Worm (Caenorhabditis elegans) whole organism, L1 larva: Measurements from ENCODE around the gene Y68A4A.13.

ENCODE experiments used
- C04F5.9 ChIP-seq: sonication (generic microtip); optimal IDR thresholded peaks from 2 replicates; lab custom pipeline; 2016; ENCODE audit warnings: missing genetic modification characterization, missing compliant biosample characterization
- C16A3.4 ChIP-seq: fragments of 150-350 bp; optimal IDR thresholded peaks from 2 replicates; lab custom pipeline; 2014; ENCODE audit warnings: missing biosample characterization, missing genetic modification characterization
- C34B4.2 ChIP-seq: sonication (generic microtip); optimal IDR thresholded peaks from 2 replicates; lab custom pipeline; 2017; ENCODE audit warnings: mild to moderate bottlenecking, missing genetic modification characterization, missing compliant biosample characterization
- aha-1 ChIP-seq: fragments of 150-350 bp; optimal IDR thresholded peaks from 2 replicates; lab custom pipeline; 2014; ENCODE audit warnings: missing biosample characterization, missing genetic modification characterization
- aly-2 ChIP-seq: fragments of 150-350 bp; optimal IDR thresholded peaks from 2 replicates; lab custom pipeline; 2014; ENCODE audit warnings: missing biosample characterization, missing genetic modification characterization
- ama-1 ChIP-seq: fragments of 150-350 bp; optimal IDR thresholded peaks from 2 replicates; lab custom pipeline; 2014
- blmp-1 ChIP-seq: fragments of 150-350 bp; optimal IDR thresholded peaks from 2 replicates; lab custom pipeline; 2014; ENCODE audit warnings: missing biosample characterization, missing genetic modification characterization
- ceh-63 ChIP-seq: fragments of 200-800 bp; sonication (Bioruptor generic); optimal IDR thresholded peaks from 2 replicates; lab custom pipeline; 2018; ENCODE audit warnings: mild to moderate bottlenecking, missing genetic modification characterization, missing compliant biosample characterization
- ceh-90 ChIP-seq: sonication (generic microtip); optimal IDR thresholded peaks from 2 replicates; lab custom pipeline; 2016; ENCODE audit warnings: missing genetic modification characterization, missing compliant biosample characterization
- ces-1 ChIP-seq: fragments of 150-350 bp; optimal IDR thresholded peaks from 2 replicates; lab custom pipeline; 2014; ENCODE audit warnings: missing biosample characterization, missing genetic modification reagents, missing genetic modification characterization
- efl-1 ChIP-seq, 4 experiments: fragments of 150-350 bp; optimal IDR thresholded peaks in 3 of 4; peaks in 1 of 4; 1 replicate in 1 of 4; 2 replicates in 3 of 4; lab custom pipeline; 2014; ENCODE audit warnings: missing biosample characterization in 2 of 4, missing genetic modification characterization in 2 of 4, missing genetic modification reagents in 2 of 4
- egl-27 ChIP-seq, 2 experiments: fragments of 150-350 bp in 1 of 2; sonication (generic microtip); optimal IDR thresholded peaks; 3 replicates each; lab custom pipeline; 2017 to 2018; ENCODE audit warnings: missing biosample characterization in 2 of 2, missing genetic modification characterization in 2 of 2, missing genetic modification reagents in 2 of 2
- ets-5 ChIP-seq: fragments of 200-800 bp; sonication (Bioruptor generic); IDR thresholded peaks from 2 replicates; pipeline ENCODE4 v1.3.6; 2022; ENCODE audit warnings: missing genetic modification characterization, missing compliant biosample characterization
- fkh-10 ChIP-seq: sonication (generic microtip); optimal IDR thresholded peaks from 2 replicates; lab custom pipeline; 2017; ENCODE audit warnings: missing biosample characterization, missing genetic modification reagents, missing genetic modification characterization
- fkh-8 ChIP-seq: sonication (generic microtip); optimal IDR thresholded peaks from 2 replicates; lab custom pipeline; 2016; ENCODE audit warnings: mild to moderate bottlenecking, missing genetic modification characterization, missing compliant biosample characterization
- irx-1 ChIP-seq: sonication (generic microtip); optimal IDR thresholded peaks from 2 replicates; lab custom pipeline; 2016; ENCODE audit warnings: missing genetic modification characterization, missing compliant biosample characterization
- isw-1 ChIP-seq: fragments of 200-800 bp; sonication (Bioruptor generic); IDR thresholded peaks from 2 replicates; pipeline ENCODE4 v1.3.6; 2022; ENCODE audit warnings: missing genetic modification characterization, missing compliant biosample characterization
- lin-35 ChIP-seq, 2 experiments: fragments of 150-350 bp; optimal IDR thresholded peaks; 2 replicates each; lab custom pipeline; 2014; ENCODE audit warnings: missing biosample characterization in 2 of 2, missing genetic modification characterization in 2 of 2, missing genetic modification reagents in 2 of 2
- lin-39 ChIP-seq: fragments of 150-350 bp; optimal IDR thresholded peaks from 2 replicates; lab custom pipeline; 2014; ENCODE audit warnings: missing biosample characterization, missing genetic modification reagents, missing genetic modification characterization
- lir-3 ChIP-seq: sonication (generic microtip); optimal IDR thresholded peaks from 2 replicates; lab custom pipeline; 2016; ENCODE audit warnings: mild to moderate bottlenecking, missing genetic modification characterization, moderate library complexity, missing compliant biosample characterization; ENCODE audit not compliant: poor library complexity
- mef-2 ChIP-seq: fragments of 150-350 bp; optimal IDR thresholded peaks from 2 replicates; lab custom pipeline; 2014; ENCODE audit warnings: missing biosample characterization, missing genetic modification characterization
- mep-1 ChIP-seq: fragments of 150-350 bp; optimal IDR thresholded peaks from 2 replicates; lab custom pipeline; 2014; ENCODE audit warnings: missing biosample characterization, missing genetic modification characterization
- nhr-11 ChIP-seq: fragments of 150-350 bp; optimal IDR thresholded peaks from 2 replicates; lab custom pipeline; 2014; ENCODE audit warnings: missing biosample characterization, missing genetic modification characterization
- nhr-19 ChIP-seq: fragments of 200-800 bp; sonication (Bioruptor generic); conservative IDR thresholded peaks from 2 replicates; pipeline ENCODE4 v1.3.6; 2022; ENCODE audit warnings: missing genetic modification characterization, missing compliant biosample characterization
- nhr-20 ChIP-seq: sonication (generic microtip); optimal IDR thresholded peaks from 2 replicates; lab custom pipeline; 2016; ENCODE audit warnings: mild to moderate bottlenecking, missing genetic modification characterization, missing compliant biosample characterization
- nhr-28 ChIP-seq: fragments of 150-350 bp; optimal IDR thresholded peaks from 2 replicates; lab custom pipeline; 2014; ENCODE audit warnings: missing biosample characterization, missing genetic modification characterization
- nhr-76 ChIP-seq: sonication (generic microtip); optimal IDR thresholded peaks from 2 replicates; lab custom pipeline; 2017; ENCODE audit warnings: missing biosample characterization, missing genetic modification characterization
- nhr-85 ChIP-seq: sonication (generic microtip); peaks from one replicate; lab custom pipeline; 2016; ENCODE audit warnings: missing genetic modification characterization, inconsistent platforms, missing compliant biosample characterization
- pax-3 ChIP-seq: fragments of 200-800 bp; sonication (Bioruptor generic); optimal IDR thresholded peaks from 2 replicates; lab custom pipeline; 2018; ENCODE audit warnings: mild to moderate bottlenecking, missing genetic modification characterization, moderate library complexity, missing compliant biosample characterization
- snu-23 ChIP-seq: sonication (generic microtip); optimal IDR thresholded peaks from 2 replicates; lab custom pipeline; 2016; ENCODE audit warnings: missing genetic modification characterization, missing compliant biosample characterization
- sptf-1 ChIP-seq: fragments of 150-350 bp; optimal IDR thresholded peaks from 2 replicates; lab custom pipeline; 2014; ENCODE audit warnings: missing biosample characterization, missing genetic modification characterization
- sup-37 ChIP-seq: fragments of 200-800 bp; sonication (Bioruptor generic); optimal IDR thresholded peaks from 2 replicates; lab custom pipeline; 2018; ENCODE audit warnings: mild to moderate bottlenecking, missing genetic modification characterization, missing compliant biosample characterization
- tlp-1 ChIP-seq: fragments of 150-350 bp; optimal IDR thresholded peaks from 2 replicates; lab custom pipeline; 2014; ENCODE audit warnings: missing biosample characterization, missing genetic modification characterization
- unc-30 ChIP-seq: sonication (generic microtip); optimal IDR thresholded peaks from 2 replicates; lab custom pipeline; 2017; ENCODE audit warnings: missing biosample characterization, missing genetic modification characterization
- unc-86 ChIP-seq: sonication (generic microtip); optimal IDR thresholded peaks from 2 replicates; lab custom pipeline; 2016; ENCODE audit warnings: missing genetic modification characterization, missing compliant biosample characterization
- vab-15 ChIP-seq: sonication (generic microtip); optimal IDR thresholded peaks from 2 replicates; lab custom pipeline; 2017; ENCODE audit warnings: missing genotype, mild to moderate bottlenecking, missing genetic modification characterization, missing compliant biosample characterization
- xbp-1 ChIP-seq: sonication (generic microtip); optimal IDR thresholded peaks from 2 replicates; lab custom pipeline; 2016; ENCODE audit warnings: missing genetic modification characterization, missing compliant biosample characterization
- zag-1 ChIP-seq: fragments of 150-350 bp; optimal IDR thresholded peaks from 2 replicates; lab custom pipeline; 2014; ENCODE audit warnings: missing biosample characterization, missing genetic modification characterization
- ztf-4 ChIP-seq: fragments of 150-350 bp; optimal IDR thresholded peaks from 2 replicates; lab custom pipeline; 2014; ENCODE audit warnings: missing biosample characterization, missing genetic modification characterization

Y68A4A.13 gene

ce11 chrV:17220345-17220744, 12.4 kb upstream of the Y68A4A.13 start, which contains the start of gene srh-109:
Gene srh-109 (minus strand): TSS chrV:17220445.
- TF ChIP-seq unc-30 (tag; lab: Kevin White, UChicago): no peak
- TF ChIP-seq mep-1 (tag; lab: Kevin White, UChicago): no peak
- TF ChIP-seq isw-1: no peak
- no peak for TF ChIP-seq sup-37 (GFP tag; lab: Kevin White, UChicago)
- TF ChIP-seq egl-27 (tag; optimal IDR thresholded peaks at IDR 0.05; lab: Kevin White, UChicago): no peak
- TF ChIP-seq pax-3: no peak
- TF ChIP-seq ceh-63: no peak
- TF ChIP-seq nhr-19 (GFP tag; lab: Robert Waterston, UW): no peak
- no peak for TF ChIP-seq C34B4.2 (tag; lab: Kevin White, UChicago)

- TF ChIP-seq nhr-85 (tag; lab: Kevin White, UChicago) (no peak), mef-2 (tag; lab: Kevin White, UChicago) (no peak), ceh-63 (no peak), ets-5 (GFP tag; lab: Robert Waterston, UW) (no peak), sptf-1 (no peak), fkh-8 (tag; lab: Kevin White, UChicago) (no peak), aha-1 (tag; lab: Kevin White, UChicago) (no peak), mep-1 (tag; lab: Kevin White, UChicago) (no peak), C16A3.4 (tag; lab: Kevin White, UChicago) (no peak), vab-15 (tag; lab: Kevin White, UChicago) (no peak), C04F5.9 (no peak), ama-1 (lab: Kevin White, UChicago) (no peak), lir-3 (no peak), efl-1 (optimal IDR thresholded peaks at IDR 0.05; lab: Kevin White, UChicago) (no peak), efl-1 (GFP tag; optimal IDR thresholded peaks at IDR 0.05 in 1 of 2; lab: Kevin White, UChicago) (no peak), nhr-28 (no peak), zag-1 (tag; lab: Kevin White, UChicago) (no peak), ceh-90 (no peak)
Measured at ce11 chrV:17217690-17218089, 9.7 kb upstream of the Y68A4A.13 start, which contains the start of gene srbc-62. Gene srbc-62 (plus strand): TSS chrV:17217990.

- TF ChIP-seq nhr-11 (no peak), ztf-4 (tag; lab: Kevin White, UChicago) (no peak), ceh-63 (no peak), fkh-10 (GFP tag; lab: Kevin White, UChicago) (no peak), C34B4.2 (tag; lab: Kevin White, UChicago) (no peak), nhr-20 (tag; lab: Kevin White, UChicago) (no peak)
- TF ChIP-seq, all 84 proteins: peak for 0
Measured at ce11 chrV:17215602-17216001, 7.7 kb upstream of the Y68A4A.13 start.

ce11 chrV:17212743-17213142, 4.8 kb upstream of the Y68A4A.13 start, which contains the start of gene srh-113:
Gene srh-113 (plus strand): TSS chrV:17213043.
- TF ChIP-seq nhr-85 (tag; lab: Kevin White, UChicago) (no peak), lin-35 (GFP tag; optimal IDR thresholded peaks at IDR 0.05; lab: Kevin White, UChicago) (no peak), lin-39 (tag; lab: Kevin White, UChicago) (no peak), ces-1 (GFP tag; lab: Kevin White, UChicago) (no peak), snu-23 (GFP tag; lab: Kevin White, UChicago) (no peak), unc-86 (tag; lab: Kevin White, UChicago) (no peak), blmp-1 (no peak), nhr-28 (no peak), C16A3.4 (tag; lab: Kevin White, UChicago) (no peak), nhr-76 (tag; lab: Kevin White, UChicago) (no peak), mep-1 (tag; lab: Kevin White, UChicago) (no peak), xbp-1 (no peak), aly-2 (tag; lab: Kevin White, UChicago) (no peak), tlp-1 (tag; lab: Kevin White, UChicago) (no peak), zag-1 (tag; lab: Kevin White, UChicago) (no peak), aha-1 (tag; lab: Kevin White, UChicago) (no peak), irx-1 (tag; lab: Kevin White, UChicago) (no peak)
